Fruit fly (Drosophila melanogaster): ENCODE data around the gene NimC1.

Gene NimC1

DNA sequence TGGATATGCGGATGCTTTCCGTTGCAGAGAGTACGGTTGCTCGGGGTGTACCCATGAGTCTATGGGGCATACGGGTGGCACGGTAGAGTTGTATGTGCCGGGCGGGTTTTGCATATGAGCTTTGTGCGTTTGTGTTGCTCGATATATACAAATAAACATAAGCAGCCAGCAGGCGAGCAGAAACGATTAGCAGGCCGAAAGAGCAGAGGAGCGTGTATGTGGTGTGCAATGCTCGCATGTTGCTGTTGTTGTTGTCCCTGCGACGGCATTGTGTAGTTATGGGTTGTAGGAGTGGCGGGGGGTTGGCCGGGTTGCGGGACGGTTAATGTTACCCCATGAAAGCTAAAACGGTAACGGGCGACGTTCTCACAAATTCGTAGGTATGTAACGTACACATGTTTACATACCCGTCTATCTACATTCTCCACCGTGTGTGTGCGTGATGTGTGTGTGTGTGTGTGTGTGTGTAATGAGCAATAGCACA lies 45.1 kb upstream of the NimC1 start:
- TF ChIP-seq jim (GFP tag; optimal IDR thresholded peaks at IDR 0.05) (no peak), dl (GFP tag; optimal IDR thresholded peaks at IDR 0.05; ENCODE audit: insufficient read depth in 1 of 2, partially characterized antibody in 2 of 2) (peak in 1 of 2 experiments; percentile 16), Vsx2 (GFP tag; optimal IDR thresholded peaks at IDR 0.05; ENCODE audit: partially characterized antibody) (peak; percentile 5), sage (GFP tag; optimal IDR thresholded peaks at IDR 0.05) (no peak)

DNA sequence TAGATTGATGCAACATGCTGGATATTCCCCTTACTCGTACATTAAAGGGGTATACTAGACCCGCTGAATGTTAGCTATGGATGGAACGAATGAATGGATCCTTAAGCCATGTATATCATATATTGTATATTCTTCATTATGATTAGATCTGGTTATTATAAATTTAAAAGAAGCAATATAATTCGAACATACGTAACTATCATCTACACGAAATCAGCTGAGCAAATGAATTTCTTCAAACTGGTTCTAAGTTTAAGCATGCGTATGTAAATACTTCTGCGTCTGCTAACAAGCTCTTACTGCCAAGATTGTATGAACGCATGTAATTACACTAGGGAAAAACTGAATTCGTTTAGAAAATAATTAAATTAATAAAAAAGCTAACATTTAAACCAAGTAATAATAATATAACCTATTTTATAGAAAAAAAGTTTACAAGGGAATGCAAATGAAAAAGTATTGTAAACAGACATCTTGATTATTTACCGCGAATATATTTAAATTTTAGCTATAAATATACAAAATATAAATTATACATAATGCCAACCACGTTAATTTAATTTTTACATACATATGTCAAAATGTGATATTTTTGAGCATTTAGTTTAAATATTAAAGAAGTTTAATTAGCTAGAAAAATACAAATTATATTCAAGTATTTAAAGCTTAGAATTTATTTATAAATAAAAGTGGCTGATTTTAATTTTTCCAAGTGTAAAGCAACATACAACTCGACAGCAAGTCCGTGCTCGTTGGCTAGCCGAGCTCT lies 44.5 kb upstream of the NimC1 start:
- TF ChIP-seq Hnf4 (GFP tag; optimal IDR thresholded peaks at IDR 0.05), result peak; percentile 58
- no peak for TF ChIP-seq Mio (GFP tag; optimal IDR thresholded peaks at IDR 0.05)
- TF ChIP-seq Rel (GFP tag; optimal IDR thresholded peaks at IDR 0.05), result no peak
- TF ChIP-seq Rel (tag; optimal IDR thresholded peaks at IDR 0.05), result no peak
- TF ChIP-seq br (GFP tag; optimal IDR thresholded peaks at IDR 0.05), result peak; percentile 44
- peak; percentile 18 for TF ChIP-seq psq (GFP tag; optimal IDR thresholded peaks at IDR 0.05)
- no peak for TF ChIP-seq usp (GFP tag; optimal IDR thresholded peaks at IDR 0.05)
- TF ChIP-seq Sp1 (GFP tag; optimal IDR thresholded peaks at IDR 0.05), result peak; percentile 46
- peak; percentile 35 for TF ChIP-seq Hr83 (GFP tag; optimal IDR thresholded peaks at IDR 0.05; ENCODE audit: poor library complexity, severe bottlenecking)
- peak; percentile 28 for TF ChIP-seq Dfd (GFP tag; optimal IDR thresholded peaks at IDR 0.05)
- peak; percentile 49 for TF ChIP-seq HLH106 (tag; optimal IDR thresholded peaks at IDR 0.05)
- TF ChIP-seq lola (GFP tag; optimal IDR thresholded peaks at IDR 0.05), result no peak
- peak; percentile 23 for TF ChIP-seq pan (optimal IDR thresholded peaks at IDR 0.05)
- TF ChIP-seq CrebA (GFP tag; optimal IDR thresholded peaks at IDR 0.05; ENCODE audit: borderline replicate concordance), result no peak
- TF ChIP-seq h (GFP tag; optimal IDR thresholded peaks at IDR 0.05), result peak; percentile 71
- TF ChIP-seq Vsx2 (GFP tag; optimal IDR thresholded peaks at IDR 0.05; ENCODE audit: partially characterized antibody), result no peak
- no peak for TF ChIP-seq dsf (GFP tag; optimal IDR thresholded peaks at IDR 0.05; ENCODE audit: borderline replicate concordance)
- peak; percentile 9 for TF ChIP-seq OdsH (GFP tag; optimal IDR thresholded peaks at IDR 0.05)
- no peak for TF ChIP-seq CG32264 (GFP tag; optimal IDR thresholded peaks at IDR 0.05)
- TF ChIP-seq Abd-B (GFP tag; optimal IDR thresholded peaks at IDR 0.05), result no peak
- no peak for TF ChIP-seq dl (GFP tag; optimal IDR thresholded peaks at IDR 0.05; ENCODE audit: insufficient read depth in 1 of 2, partially characterized antibody in 2 of 2)
- peak; percentile 55 for TF ChIP-seq sage (GFP tag; optimal IDR thresholded peaks at IDR 0.05)
- TF ChIP-seq Jra (GFP tag; optimal IDR thresholded peaks at IDR 0.05), result no peak
- peak; percentile 75 for TF ChIP-seq woc (GFP tag; optimal IDR thresholded peaks at IDR 0.05)
- TF ChIP-seq tai (GFP tag; optimal IDR thresholded peaks at IDR 0.05), result peak; percentile 15
- TF ChIP-seq GATAd (GFP tag; optimal IDR thresholded peaks at IDR 0.05), result no peak
- TF ChIP-seq CG9705 (GFP tag; optimal IDR thresholded peaks at IDR 0.05), result no peak
- TF ChIP-seq Myc (optimal IDR thresholded peaks at IDR 0.05), result no peak
- TF ChIP-seq ey (GFP tag; optimal IDR thresholded peaks at IDR 0.05), result peak; percentile 24
- TF ChIP-seq rgr (GFP tag; optimal IDR thresholded peaks at IDR 0.05), result peak; percentile 65
- no peak for TF ChIP-seq jim (GFP tag; optimal IDR thresholded peaks at IDR 0.05)
- TF ChIP-seq N (GFP tag; optimal IDR thresholded peaks at IDR 0.05), result no peak
- no peak for TF ChIP-seq Dif (GFP tag; optimal IDR thresholded peaks at IDR 0.05; ENCODE audit: partially characterized antibody)
- TF ChIP-seq foxo (GFP tag; optimal IDR thresholded peaks at IDR 0.05), result peak; percentile 2 to 71
- TF ChIP-seq brk (GFP tag; optimal IDR thresholded peaks at IDR 0.05), result peak; percentile 31
- no peak for TF ChIP-seq Hr78 (GFP tag; optimal IDR thresholded peaks at IDR 0.05)
- no peak for TF ChIP-seq dmrt93B (GFP tag; optimal IDR thresholded peaks at IDR 0.05)
- peak; percentile 66 for TF ChIP-seq fru (GFP tag; optimal IDR thresholded peaks at IDR 0.05)
- peak; percentile 28 for TF ChIP-seq sv (GFP tag; optimal IDR thresholded peaks at IDR 0.05)
